Worm (Caenorhabditis elegans) whole organism, L3 larva: ENCODE measurements around the gene cux-7.

Experiments
- R02D3.7 ChIP-seq: fragments of 150-350 bp; optimal IDR thresholded peaks from 2 replicates; lab custom pipeline; 2014; ENCODE audit warnings: missing biosample characterization, missing genetic modification characterization
- ZK546.5 ChIP-seq: sonication (generic microtip); optimal IDR thresholded peaks from 2 replicates; lab custom pipeline; 2017; ENCODE audit warnings: missing biosample characterization, missing genetic modification characterization
- aly-2 ChIP-seq: fragments of 150-350 bp; optimal IDR thresholded peaks from 2 replicates; lab custom pipeline; 2014; ENCODE audit warnings: missing biosample characterization, missing genetic modification characterization
- ama-1 ChIP-seq: fragments of 150-350 bp; optimal IDR thresholded peaks from 2 replicates; lab custom pipeline; 2018
- ceh-16 ChIP-seq: sonication (generic microtip); optimal IDR thresholded peaks from 2 replicates; lab custom pipeline; 2017; ENCODE audit warnings: missing biosample characterization, missing genetic modification characterization
- ceh-28 ChIP-seq: fragments of 150-350 bp; optimal IDR thresholded peaks from 2 replicates; lab custom pipeline; 2014; ENCODE audit warnings: missing biosample characterization, missing genetic modification reagents, missing genetic modification characterization
- ceh-82 ChIP-seq: fragments of 150-350 bp; optimal IDR thresholded peaks from 2 replicates; lab custom pipeline; 2014; ENCODE audit warnings: missing biosample characterization, missing genetic modification characterization
- ceh-9 ChIP-seq: sonication (generic microtip); optimal IDR thresholded peaks from 2 replicates; lab custom pipeline; 2018; ENCODE audit warnings: missing biosample characterization, missing genetic modification characterization
- daf-12 ChIP-seq: fragments of 150-350 bp; optimal IDR thresholded peaks from 2 replicates; lab custom pipeline; 2014; ENCODE audit warnings: missing biosample characterization, missing genetic modification reagents, missing genetic modification characterization
- egl-27 ChIP-seq: sonication (generic microtip); optimal IDR thresholded peaks from 4 replicates; lab custom pipeline; 2017; ENCODE audit warnings: missing biosample characterization, missing genetic modification reagents, missing genetic modification characterization
- elt-1 ChIP-seq: fragments of 150-350 bp; optimal IDR thresholded peaks from 2 replicates; lab custom pipeline; 2014; ENCODE audit warnings: missing biosample characterization, missing genetic modification characterization
- elt-2 ChIP-seq: sonication (generic microtip); optimal IDR thresholded peaks from 2 replicates; lab custom pipeline; 2016; ENCODE audit warnings: missing genetic modification reagents, mild to moderate bottlenecking, missing genetic modification characterization, missing compliant biosample characterization
- elt-3 ChIP-seq, 3 experiments: fragments of 150-350 bp in 1 of 3; sonication (generic microtip) in 2 of 3; optimal IDR thresholded peaks; 2 replicates in 2 of 3; 4 replicates in 1 of 3; lab custom pipeline; 2014 to 2017; ENCODE audit warnings: missing biosample characterization in 3 of 3, missing genetic modification characterization in 3 of 3
- fkh-10 ChIP-seq: sonication (generic microtip); optimal IDR thresholded peaks from 2 replicates; lab custom pipeline; 2017; ENCODE audit warnings: missing biosample characterization, missing genetic modification reagents, missing genetic modification characterization
- fkh-2 ChIP-seq: fragments of 150-350 bp; optimal IDR thresholded peaks from 2 replicates; lab custom pipeline; 2014; ENCODE audit warnings: missing biosample characterization, missing genetic modification reagents, missing genetic modification characterization
- hmg-11 ChIP-seq: sonication (generic microtip); optimal IDR thresholded peaks from 2 replicates; lab custom pipeline; 2016; ENCODE audit warnings: missing genetic modification characterization, missing compliant biosample characterization
- jun-1 ChIP-seq: fragments of 150-350 bp; optimal IDR thresholded peaks from 2 replicates; lab custom pipeline; 2014; ENCODE audit warnings: missing biosample characterization, missing genetic modification reagents, missing genetic modification characterization
- lin-15B ChIP-seq: fragments of 150-350 bp; optimal IDR thresholded peaks from 2 replicates; lab custom pipeline; 2014; ENCODE audit warnings: missing biosample characterization, missing genetic modification characterization
- lin-39 ChIP-seq: fragments of 150-350 bp; optimal IDR thresholded peaks from 2 replicates; lab custom pipeline; 2018; ENCODE audit warnings: missing biosample characterization, missing genetic modification reagents, missing genetic modification characterization
- lsy-12 ChIP-seq: sonication (generic microtip); optimal IDR thresholded peaks from 2 replicates; lab custom pipeline; 2016; ENCODE audit warnings: mild to moderate bottlenecking, missing genetic modification characterization, missing compliant biosample characterization
- mdl-1 ChIP-seq: fragments of 150-350 bp; optimal IDR thresholded peaks from 2 replicates; lab custom pipeline; 2014; ENCODE audit warnings: missing biosample characterization, missing genetic modification characterization
- mml-1 ChIP-seq: fragments of 150-350 bp; sonication (generic microtip); optimal IDR thresholded peaks from 3 replicates; lab custom pipeline; 2014; ENCODE audit warnings: missing biosample characterization, missing genetic modification characterization
- nfya-1 ChIP-seq: sonication (generic microtip); optimal IDR thresholded peaks from 2 replicates; lab custom pipeline; 2017; ENCODE audit warnings: missing genetic modification characterization, mild to moderate bottlenecking, missing compliant biosample characterization, antibody characterized with exemption, moderate library complexity; ENCODE audit not compliant: insufficient read depth
- nhr-12 ChIP-seq: fragments of 150-350 bp; optimal IDR thresholded peaks from 2 replicates; lab custom pipeline; 2014; ENCODE audit warnings: missing biosample characterization, missing genetic modification characterization
- nhr-23 ChIP-seq: fragments of 150-350 bp; optimal IDR thresholded peaks from 2 replicates; lab custom pipeline; 2014; ENCODE audit warnings: missing biosample characterization, missing genetic modification reagents, missing genetic modification characterization
- nhr-237 ChIP-seq: fragments of 150-350 bp; optimal IDR thresholded peaks from 2 replicates; lab custom pipeline; 2014; ENCODE audit warnings: missing biosample characterization, missing genetic modification characterization
- nhr-25 ChIP-seq: sonication (generic microtip); optimal IDR thresholded peaks from 2 replicates; lab custom pipeline; 2017; ENCODE audit warnings: missing biosample characterization, missing genetic modification characterization
- nhr-67 ChIP-seq: fragments of 150-350 bp; optimal IDR thresholded peaks from 2 replicates; lab custom pipeline; 2014; ENCODE audit warnings: missing biosample characterization, missing genetic modification characterization
- nhr-76 ChIP-seq: fragments of 150-350 bp; sonication (generic microtip); optimal IDR thresholded peaks from 5 replicates; lab custom pipeline; 2014; ENCODE audit warnings: missing biosample characterization, missing genetic modification characterization
- nhr-77 ChIP-seq: fragments of 150-350 bp; optimal IDR thresholded peaks from 2 replicates; lab custom pipeline; 2014; ENCODE audit warnings: missing biosample characterization, missing genetic modification characterization
- pha-4 ChIP-seq: fragments of 150-350 bp; optimal IDR thresholded peaks from 2 replicates; lab custom pipeline; 2014; ENCODE audit warnings: missing biosample characterization, missing genetic modification reagents, missing genetic modification characterization
- pqm-1 ChIP-seq: fragments of 150-350 bp; optimal IDR thresholded peaks from 2 replicates; lab custom pipeline; 2017; ENCODE audit warnings: missing biosample characterization, missing genetic modification characterization, inconsistent platforms
- sea-2 ChIP-seq: fragments of 150-350 bp; sonication (generic microtip); optimal IDR thresholded peaks from 4 replicates; lab custom pipeline; 2014; ENCODE audit warnings: missing biosample characterization, missing genetic modification reagents, missing genetic modification characterization
- snpc-4 ChIP-seq: fragments of 150-350 bp; optimal IDR thresholded peaks from 2 replicates; lab custom pipeline; 2014; ENCODE audit warnings: missing biosample characterization, missing genetic modification characterization
- tbx-2 ChIP-seq: sonication (generic microtip); optimal IDR thresholded peaks from 2 replicates; lab custom pipeline; 2016; ENCODE audit warnings: mild to moderate bottlenecking, missing genetic modification characterization, missing compliant biosample characterization
- unc-62 ChIP-seq: fragments of 150-350 bp; sonication (generic microtip); optimal IDR thresholded peaks from 4 replicates; lab custom pipeline; 2014; ENCODE audit warnings: missing biosample characterization, missing genetic modification reagents, missing genetic modification characterization
- zag-1 ChIP-seq: fragments of 150-350 bp; optimal IDR thresholded peaks from 2 replicates; lab custom pipeline; 2014; ENCODE audit warnings: missing biosample characterization, missing genetic modification characterization
- ztf-11 ChIP-seq: fragments of 150-350 bp; optimal IDR thresholded peaks from 2 replicates; lab custom pipeline; 2014; ENCODE audit warnings: missing biosample characterization, missing genetic modification characterization
- ztf-4 ChIP-seq: fragments of 150-350 bp; optimal IDR thresholded peaks from 2 replicates; lab custom pipeline; 2014; ENCODE audit warnings: missing biosample characterization, missing genetic modification characterization

cux-7 gene

DNA sequence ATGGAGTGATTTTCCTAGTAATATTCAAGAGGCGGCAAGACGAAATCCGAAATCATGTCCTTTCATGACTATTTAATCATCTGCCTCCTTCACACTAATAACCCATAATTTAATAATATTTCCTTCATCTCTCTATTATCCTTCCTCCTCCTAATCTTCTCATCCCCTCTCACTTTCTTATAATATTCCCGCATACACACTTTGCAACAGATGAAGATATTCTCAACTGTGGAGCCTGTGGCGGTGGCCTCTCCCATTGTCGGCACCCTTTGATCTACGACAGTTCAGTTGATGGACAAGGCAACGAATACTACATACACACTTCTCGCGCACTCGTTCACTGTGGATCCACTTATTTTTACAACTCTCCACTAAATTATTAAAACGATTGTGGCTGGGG, 38.0 kb upstream of the cux-7 start:
- no peak for TF ChIP-seq ama-1 (lab: Kevin White, UChicago)
- TF ChIP-seq daf-12, result no peak
- TF ChIP-seq nhr-23, result no peak
- TF ChIP-seq ztf-11 (tag; lab: Kevin White, UChicago), result no peak
- no peak for TF ChIP-seq fkh-2 (tag; lab: Kevin White, UChicago)
- TF ChIP-seq elt-3 (tag; optimal IDR thresholded peaks at IDR 0.05; lab: Kevin White, UChicago), result no peak
- no peak for TF ChIP-seq mml-1 (tag; lab: Kevin White, UChicago)
- no peak for TF ChIP-seq ceh-28
- TF ChIP-seq lin-39 (tag; lab: Kevin White, UChicago), result no peak
- TF ChIP-seq nhr-237 (tag; lab: Kevin White, UChicago), result no peak
- no peak for TF ChIP-seq nhr-76 (tag; lab: Kevin White, UChicago)
- TF ChIP-seq ztf-4, result no peak

DNA sequence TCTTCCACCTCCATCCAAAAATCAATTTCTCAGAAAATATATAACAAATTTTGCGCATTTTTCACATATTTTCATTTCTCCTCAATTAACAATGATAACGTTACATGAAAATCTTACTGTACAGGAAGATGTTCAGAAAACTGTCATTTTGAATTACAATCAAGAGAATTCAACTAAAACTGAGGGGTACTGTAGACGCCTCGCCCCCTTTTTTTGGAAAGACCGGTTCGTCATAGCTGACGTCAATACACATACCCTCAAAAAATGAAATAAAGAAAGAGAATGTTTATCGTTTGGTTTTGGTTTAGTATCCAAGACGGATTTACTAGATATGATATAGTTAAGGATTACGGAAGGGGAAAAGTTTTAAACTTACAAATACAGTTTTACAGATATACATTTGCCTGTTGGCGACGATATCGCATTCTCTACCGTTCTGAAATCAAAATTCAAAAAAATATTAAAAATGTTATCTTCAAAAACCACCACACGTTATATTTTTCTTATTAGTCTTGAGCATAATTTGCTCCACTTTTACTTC, 37.4 kb upstream of the cux-7 start:
- TF ChIP-seq jun-1 (tag; lab: Kevin White, UChicago) (no peak), nhr-25 (tag; lab: Kevin White, UChicago) (peak; percentile 32), lsy-12 (tag; lab: Kevin White, UChicago) (no peak), nfya-1 (tag; lab: Kevin White, UChicago) (peak; percentile 56), elt-2 (no peak), nhr-12 (tag; lab: Kevin White, UChicago) (no peak), nhr-23 (peak; percentile 47), egl-27 (tag; lab: Kevin White, UChicago) (no peak), ZK546.5 (tag; lab: Kevin White, UChicago) (no peak)

DNA sequence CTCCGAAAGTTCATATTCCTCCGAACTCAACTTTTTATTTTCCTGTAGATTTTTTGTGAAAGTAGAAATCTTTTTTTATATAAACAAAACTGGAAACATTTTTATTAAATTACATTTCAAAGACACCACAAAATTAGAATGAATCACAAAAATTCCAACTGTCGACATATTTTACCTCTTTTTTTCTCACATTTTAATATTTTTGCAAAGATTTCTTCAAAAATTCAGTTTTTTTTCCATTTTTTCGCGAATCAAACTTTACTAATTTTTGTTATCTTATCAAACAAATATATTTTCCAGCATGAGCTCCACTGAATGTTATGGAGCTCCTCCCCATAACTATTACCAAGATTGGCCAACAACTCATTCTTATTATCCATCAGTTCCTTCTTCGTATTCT, 34.7 kb upstream of the cux-7 start, which contains the start of gene ceh-13:
Gene ceh-13 (plus strand): TSS at position 301 of the 400 bp plus-strand sequence.
- no peak for TF ChIP-seq nhr-23
- TF ChIP-seq pqm-1 (tag; lab: Kevin White, UChicago), result no peak
- no peak for TF ChIP-seq fkh-10 (GFP tag; lab: Kevin White, UChicago)
- no peak for TF ChIP-seq zag-1
- no peak for TF ChIP-seq snpc-4 (tag; lab: Kevin White, UChicago)
- no peak for TF ChIP-seq lin-15B (tag; lab: Kevin White, UChicago)
- no peak for TF ChIP-seq ceh-82 (tag; lab: Kevin White, UChicago)
- no peak for TF ChIP-seq R02D3.7 (tag; lab: Kevin White, UChicago)
- no peak for TF ChIP-seq hmg-11 (tag; lab: Kevin White, UChicago)
- TF ChIP-seq ceh-16 (tag; lab: Kevin White, UChicago), result no peak
- no peak for TF ChIP-seq tbx-2
- TF ChIP-seq ztf-4, result no peak
- TF ChIP-seq elt-2, result no peak
- no peak for TF ChIP-seq ztf-11 (tag; lab: Kevin White, UChicago)
- TF ChIP-seq nhr-237 (tag; lab: Kevin White, UChicago), result no peak
- TF ChIP-seq nhr-76 (tag; lab: Kevin White, UChicago), result no peak
- TF ChIP-seq nhr-25 (tag; lab: Kevin White, UChicago), result no peak
- no peak for TF ChIP-seq aly-2
- no peak for TF ChIP-seq ceh-9
- TF ChIP-seq ama-1 (lab: Kevin White, UChicago), result no peak

DNA sequence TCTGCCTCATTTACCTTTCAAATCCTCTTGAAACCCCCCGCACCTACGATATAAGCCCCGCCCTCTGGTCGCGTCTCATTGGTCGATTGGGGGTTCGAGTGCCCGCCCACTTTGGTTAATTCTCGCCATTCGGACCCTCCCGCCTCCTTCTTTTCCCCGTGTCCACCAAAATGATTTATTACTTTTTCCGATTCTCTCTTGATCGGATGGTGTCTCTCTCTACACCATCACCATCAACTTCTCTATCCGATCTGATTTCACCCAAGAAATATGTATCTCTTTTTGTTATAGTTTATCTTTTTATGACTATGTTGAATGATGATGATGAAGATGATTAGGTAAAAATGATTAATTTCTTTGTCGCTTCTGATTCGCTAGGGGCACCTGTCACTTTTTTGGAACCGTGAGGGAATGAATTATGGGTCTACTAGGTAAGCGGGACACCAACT, 34.1 kb upstream of the cux-7 start:
- TF ChIP-seq elt-1 (tag; lab: Kevin White, UChicago) (peak; percentile 75), unc-62 (GFP tag; lab: Kevin White, UChicago) (peak; percentile 60), nhr-25 (tag; lab: Kevin White, UChicago) (peak; percentile 34), nfya-1 (tag; lab: Kevin White, UChicago) (peak; percentile 95), jun-1 (tag; lab: Kevin White, UChicago) (no peak)
- TF ChIP-seq, all 47 proteins: peak for 4

DNA sequence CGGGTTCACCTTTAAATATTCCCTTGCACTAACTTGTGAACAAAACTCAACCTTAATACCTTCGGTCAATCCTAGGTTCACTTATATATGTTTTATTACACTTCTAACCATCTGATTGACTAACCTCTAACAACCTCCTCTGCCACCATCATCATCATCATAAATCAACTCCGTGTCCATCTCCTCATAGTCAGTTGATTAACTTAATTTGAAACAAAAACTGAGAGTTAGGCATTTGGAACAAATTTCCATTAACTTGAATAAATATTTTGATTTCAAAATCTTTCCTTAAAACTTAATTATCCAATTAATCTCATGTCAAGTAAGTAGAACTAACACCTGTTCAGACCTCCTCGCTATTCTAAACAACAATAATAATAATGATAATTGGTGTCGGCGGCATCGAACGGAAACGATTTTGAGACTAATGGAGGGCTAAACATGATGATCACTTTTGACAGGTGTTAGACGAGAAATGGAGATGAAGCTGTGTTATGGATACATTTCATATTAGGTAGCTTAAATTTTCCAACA, 33.1 kb upstream of the cux-7 start:
- no peak for TF ChIP-seq lin-39 (tag; lab: Kevin White, UChicago)
- TF ChIP-seq pqm-1 (tag; lab: Kevin White, UChicago), result no peak
- TF ChIP-seq pha-4 (tag; lab: Kevin White, UChicago), result no peak
- TF ChIP-seq ceh-82 (tag; lab: Kevin White, UChicago), result no peak
- no peak for TF ChIP-seq mdl-1 (tag; lab: Kevin White, UChicago)
- no peak for TF ChIP-seq nhr-76 (tag; lab: Kevin White, UChicago)
- TF ChIP-seq ztf-11 (tag; lab: Kevin White, UChicago), result no peak
- no peak for TF ChIP-seq ceh-16 (tag; lab: Kevin White, UChicago)
- no peak for TF ChIP-seq elt-1 (tag; lab: Kevin White, UChicago)
- TF ChIP-seq zag-1, result no peak
- no peak for TF ChIP-seq nhr-67 (tag; lab: Kevin White, UChicago)
- no peak for TF ChIP-seq sea-2 (GFP tag; lab: Kevin White, UChicago)
- TF ChIP-seq lsy-12 (tag; lab: Kevin White, UChicago), result no peak
- TF ChIP-seq jun-1 (tag; lab: Kevin White, UChicago), result no peak
- TF ChIP-seq nhr-77, result no peak
- no peak for TF ChIP-seq ceh-28
